Worm (Caenorhabditis elegans) whole organism, L1 larva: ENCODE results near the gene fbxa-206.

Source experiments
- ama-1 ChIP-seq: fragments of 150-350 bp; optimal IDR thresholded peaks from 2 replicates; lab custom pipeline; 2014
- ceh-82 ChIP-seq, 3 experiments: fragments of 150-350 bp in 1 of 3; sonication (generic microtip) in 2 of 3; optimal IDR thresholded peaks; 2 replicates each; lab custom pipeline; 2014 to 2017; ENCODE audit warnings: missing biosample characterization in 3 of 3, missing genetic modification characterization in 3 of 3
- egl-27 ChIP-seq, 2 experiments: fragments of 150-350 bp in 1 of 2; sonication (generic microtip); optimal IDR thresholded peaks; 3 replicates each; lab custom pipeline; 2017 to 2018; ENCODE audit warnings: missing biosample characterization in 2 of 2, missing genetic modification characterization in 2 of 2, missing genetic modification reagents in 2 of 2
- elt-2 ChIP-seq: sonication (generic microtip); optimal IDR thresholded peaks from 2 replicates; lab custom pipeline; 2016; ENCODE audit warnings: missing genetic modification characterization, mild to moderate bottlenecking, inconsistent platforms, missing compliant biosample characterization, missing genetic modification reagents
- fkh-10 ChIP-seq: sonication (generic microtip); optimal IDR thresholded peaks from 2 replicates; lab custom pipeline; 2017; ENCODE audit warnings: missing biosample characterization, missing genetic modification reagents, missing genetic modification characterization
- lin-13 ChIP-seq: fragments of 150-350 bp; optimal IDR thresholded peaks from 2 replicates; lab custom pipeline; 2014; ENCODE audit warnings: missing biosample characterization, missing genetic modification reagents, missing genetic modification characterization
- lsy-2 ChIP-seq, 2 experiments: fragments of 150-350 bp; optimal IDR thresholded peaks; 2 replicates each; lab custom pipeline; 2014; ENCODE audit warnings: missing biosample characterization in 2 of 2, missing genetic modification characterization in 2 of 2
- nhr-237 ChIP-seq: fragments of 150-350 bp; optimal IDR thresholded peaks from 2 replicates; lab custom pipeline; 2014; ENCODE audit warnings: missing biosample characterization, missing genetic modification characterization
- nhr-28 ChIP-seq: fragments of 150-350 bp; optimal IDR thresholded peaks from 2 replicates; lab custom pipeline; 2014; ENCODE audit warnings: missing biosample characterization, missing genetic modification characterization
- skn-1 ChIP-seq: fragments of 150-350 bp; optimal IDR thresholded peaks from 2 replicates; lab custom pipeline; 2014; ENCODE audit warnings: missing biosample characterization, missing genetic modification characterization
- snu-23 ChIP-seq: sonication (generic microtip); optimal IDR thresholded peaks from 2 replicates; lab custom pipeline; 2016; ENCODE audit warnings: missing genetic modification characterization, missing compliant biosample characterization
- unc-62 ChIP-seq: fragments of 150-350 bp; optimal IDR thresholded peaks from 2 replicates; lab custom pipeline; 2014; ENCODE audit warnings: missing biosample characterization, missing genetic modification reagents, missing genetic modification characterization
- xbp-1 ChIP-seq: sonication (generic microtip); optimal IDR thresholded peaks from 2 replicates; lab custom pipeline; 2016; ENCODE audit warnings: missing genetic modification characterization, missing compliant biosample characterization
- ztf-11 ChIP-seq, 2 experiments: sonication (generic microtip); optimal IDR thresholded peaks; 2 replicates each; lab custom pipeline; 2016 to 2017; ENCODE audit warnings: missing genetic modification characterization in 2 of 2, missing biosample characterization in 1 of 2, missing compliant biosample characterization in 1 of 2

ce11 chrV:16873642-16874041, 44.6 kb downstream of the fbxa-206 start, which contains the start of gene srw-23:
- TF ChIP-seq nhr-28 (tag; lab: Kevin White, UChicago) (no peak), ztf-11 (tag; optimal IDR thresholded peaks at IDR 0.05; lab: Kevin White, UChicago) (no peak), fkh-10 (GFP tag; lab: Kevin White, UChicago) (no peak), xbp-1 (tag; lab: Kevin White, UChicago) (no peak), lsy-2 (tag; optimal IDR thresholded peaks at IDR 0.05; lab: Kevin White, UChicago) (no peak), egl-27 (tag; optimal IDR thresholded peaks at IDR 0.05; lab: Kevin White, UChicago) (no peak), unc-62 (no peak), lin-13 (GFP tag; lab: Kevin White, UChicago) (no peak), ama-1 (lab: Kevin White, UChicago) (no peak), snu-23 (GFP tag; lab: Kevin White, UChicago) (no peak), nhr-237 (tag; lab: Kevin White, UChicago) (no peak), elt-2 (tag; lab: Kevin White, UChicago) (no peak), ceh-82 (tag; optimal IDR thresholded peaks at IDR 0.05; lab: Kevin White, UChicago) (no peak), skn-1 (tag; lab: Kevin White, UChicago) (no peak)
